Worm (Caenorhabditis elegans) whole organism, young adult: ENCODE data around the gene rpn-6.2.

Experiments
- B0019.2 ChIP-seq: fragments of 200-800 bp; sonication (Bioruptor generic); conservative IDR thresholded peaks from 2 replicates; pipeline ENCODE4 v1.3.6; 2022; ENCODE audit warnings: missing genetic modification reagents, missing genetic modification characterization, missing compliant biosample characterization
- C06A6.2 ChIP-seq: fragments of 200-800 bp; sonication (Bioruptor generic); conservative IDR thresholded peaks from 2 replicates; pipeline ENCODE4 v1.3.6; 2022; ENCODE audit warnings: missing genetic modification characterization, missing compliant biosample characterization
- D2030.7 ChIP-seq: fragments of 200-800 bp; sonication (Bioruptor generic); IDR thresholded peaks from 2 replicates; pipeline ENCODE4 v1.3.6; 2022; ENCODE audit warnings: missing genetic modification reagents, missing genetic modification characterization, missing compliant biosample characterization
- F39B2.1 ChIP-seq: fragments of 200-800 bp; sonication (Bioruptor generic); IDR thresholded peaks from 2 replicates; pipeline ENCODE4 v1.3.6; 2022; ENCODE audit warnings: missing genetic modification reagents, missing genetic modification characterization, missing compliant biosample characterization
- F52B5.7 ChIP-seq: sonication (generic microtip); optimal IDR thresholded peaks from 2 replicates; lab custom pipeline; 2016; ENCODE audit warnings: mild to moderate bottlenecking, missing genetic modification characterization, missing compliant biosample characterization
- K11D2.4 ChIP-seq: fragments of 200-800 bp; sonication (Bioruptor generic); IDR thresholded peaks from 2 replicates; pipeline ENCODE4 v1.3.6; 2022; ENCODE audit warnings: missing genetic modification reagents, missing genetic modification characterization, missing compliant biosample characterization
- ama-1 ChIP-seq, 3 experiments: fragments of 150-350 bp in 1 of 3; sonication (generic microtip) in 2 of 3; optimal IDR thresholded peaks; 2 replicates each; lab custom pipeline; 2014 to 2018; ENCODE audit warnings: missing biosample characterization in 2 of 3, missing genetic modification characterization in 2 of 3, missing genetic modification reagents in 2 of 3
- attf-6 ChIP-seq: fragments of 200-800 bp; sonication (Bioruptor generic); IDR thresholded peaks from 2 replicates; pipeline ENCODE4 v1.3.6; 2022; ENCODE audit warnings: missing genetic modification reagents, missing genetic modification characterization, missing compliant biosample characterization
- ccch-3 ChIP-seq: fragments of 200-800 bp; sonication (Bioruptor generic); optimal IDR thresholded peaks from 2 replicates; lab custom pipeline; 2018; ENCODE audit warnings: mild to moderate bottlenecking, missing genetic modification characterization, missing compliant biosample characterization
- cebp-2 ChIP-seq: fragments of 200-800 bp; sonication (Bioruptor generic); IDR thresholded peaks from 2 replicates; pipeline ENCODE4 v1.3.6; 2022; ENCODE audit warnings: missing genetic modification characterization, missing compliant biosample characterization
- ceh-100 ChIP-seq: fragments of 200-800 bp; sonication (Bioruptor generic); IDR thresholded peaks from 2 replicates; pipeline ENCODE4 v1.3.6; 2022; ENCODE audit warnings: missing genetic modification reagents, missing genetic modification characterization, missing compliant biosample characterization
- ceh-27 ChIP-seq: fragments of 200-800 bp; sonication (Bioruptor generic); optimal IDR thresholded peaks from 2 replicates; lab custom pipeline; 2018; ENCODE audit warnings: mild to moderate bottlenecking, missing genetic modification characterization, moderate library complexity, missing compliant biosample characterization
- ceh-40 ChIP-seq: fragments of 200-800 bp; sonication (Bioruptor generic); IDR thresholded peaks from 2 replicates; pipeline ENCODE4 v1.3.6; 2022; ENCODE audit warnings: missing genetic modification characterization, missing compliant biosample characterization
- ceh-58 ChIP-seq: fragments of 200-800 bp; sonication (Bioruptor generic); IDR thresholded peaks from 2 replicates; pipeline ENCODE4 v1.3.6; 2022; ENCODE audit warnings: missing genetic modification characterization, missing compliant biosample characterization
- egl-18 ChIP-seq: fragments of 200-800 bp; sonication (Bioruptor generic); IDR thresholded peaks from 2 replicates; pipeline ENCODE4 v1.3.6; 2022; ENCODE audit warnings: missing genetic modification reagents, missing genetic modification characterization, missing compliant biosample characterization
- gei-17 ChIP-seq: fragments of 200-800 bp; sonication (Bioruptor generic); optimal IDR thresholded peaks from 2 replicates; lab custom pipeline; 2018; ENCODE audit warnings: mild to moderate bottlenecking, missing genetic modification characterization, missing compliant biosample characterization
- hlh-26 ChIP-seq: fragments of 200-800 bp; sonication (Bioruptor generic); conservative IDR thresholded peaks from 2 replicates; pipeline ENCODE4 v1.3.6; 2022; ENCODE audit warnings: missing genetic modification reagents, missing genetic modification characterization, missing compliant biosample characterization
- hrde-1 ChIP-seq: sonication (generic microtip); optimal IDR thresholded peaks from 2 replicates; lab custom pipeline; 2016; ENCODE audit warnings: missing genetic modification characterization, mild to moderate bottlenecking, missing compliant biosample characterization, moderate library complexity, missing genotype, missing genetic modification reagents, borderline replicate concordance
- hsf-1 ChIP-seq: fragments of 200-800 bp; sonication (Bioruptor generic); IDR thresholded peaks from 2 replicates; pipeline ENCODE4 v1.3.6; 2022; ENCODE audit warnings: missing genetic modification reagents, missing genetic modification characterization, missing compliant biosample characterization
- lin-35 ChIP-seq, 3 experiments: fragments of 150-350 bp in 2 of 3; sonication (generic microtip) in 1 of 3; optimal IDR thresholded peaks; 2 replicates each; lab custom pipeline; 2014 to 2018; ENCODE audit warnings: missing biosample characterization in 3 of 3, missing genetic modification characterization in 3 of 3, missing genetic modification reagents in 3 of 3
- lin-54 ChIP-seq: fragments of 200-800 bp; sonication (Bioruptor generic); optimal IDR thresholded peaks from 2 replicates; lab custom pipeline; 2018; ENCODE audit warnings: mild to moderate bottlenecking, missing genetic modification characterization, missing compliant biosample characterization
- lsy-27 ChIP-seq: sonication (generic microtip); optimal IDR thresholded peaks from 2 replicates; lab custom pipeline; 2017; ENCODE audit warnings: missing genetic modification characterization, mild to moderate bottlenecking, missing compliant biosample characterization, antibody characterized with exemption, missing genotype, borderline replicate concordance; ENCODE audit not compliant: insufficient read depth
- madf-6 ChIP-seq: fragments of 200-800 bp; sonication (Bioruptor generic); IDR thresholded peaks from 2 replicates; pipeline ENCODE4 v1.3.6; 2022; ENCODE audit warnings: missing genetic modification reagents, missing genetic modification characterization, missing compliant biosample characterization
- mes-4 ChIP-seq: sonication (generic microtip); optimal IDR thresholded peaks from 2 replicates; lab custom pipeline; 2016; ENCODE audit warnings: missing genotype, missing genetic modification characterization, missing compliant biosample characterization
- nfya-1 ChIP-seq: sonication (generic microtip); optimal IDR thresholded peaks from 2 replicates; lab custom pipeline; 2017; ENCODE audit warnings: antibody characterized with exemption, missing compliant biosample characterization, missing genetic modification characterization, borderline replicate concordance; ENCODE audit not compliant: insufficient read depth
- nhr-80 ChIP-seq: sonication (generic microtip); optimal IDR thresholded peaks from 2 replicates; lab custom pipeline; 2016; ENCODE audit warnings: missing genetic modification characterization, missing compliant biosample characterization
- nhr-90 ChIP-seq: sonication (generic microtip); optimal IDR thresholded peaks from 2 replicates; lab custom pipeline; 2016; ENCODE audit warnings: missing genotype, mild to moderate bottlenecking, missing genetic modification characterization, missing compliant biosample characterization
- sdz-38 ChIP-seq: sonication (generic microtip); optimal IDR thresholded peaks from 2 replicates; lab custom pipeline; 2016; ENCODE audit warnings: missing genotype, missing genetic modification characterization, missing compliant biosample characterization
- snpc-1.1 ChIP-seq: sonication (generic microtip); optimal IDR thresholded peaks from 2 replicates; lab custom pipeline; 2017; ENCODE audit warnings: missing genetic modification characterization, mild to moderate bottlenecking, missing compliant biosample characterization, antibody characterized with exemption, moderate library complexity, missing genotype, missing genetic modification reagents; ENCODE audit not compliant: insufficient read depth
- snpc-3.4 ChIP-seq: sonication (generic microtip); optimal IDR thresholded peaks from 2 replicates; lab custom pipeline; 2017; ENCODE audit warnings: missing genetic modification characterization, mild to moderate bottlenecking, missing compliant biosample characterization, antibody characterized with exemption, moderate library complexity, missing genotype, missing genetic modification reagents
- somi-1 ChIP-seq: fragments of 200-800 bp; sonication (Bioruptor generic); optimal IDR thresholded peaks from 2 replicates; lab custom pipeline; 2018; ENCODE audit warnings: mild to moderate bottlenecking, missing genetic modification characterization, missing compliant biosample characterization
- sptf-2 ChIP-seq: fragments of 200-800 bp; sonication (Bioruptor generic); optimal IDR thresholded peaks from 2 replicates; lab custom pipeline; 2018; ENCODE audit warnings: mild to moderate bottlenecking, missing genetic modification characterization, missing compliant biosample characterization
- tbp1 ChIP-seq: fragments of 200-800 bp; sonication (Bioruptor generic); optimal IDR thresholded peaks from 2 replicates; lab custom pipeline; 2018; ENCODE audit warnings: mild to moderate bottlenecking, missing genetic modification characterization, missing compliant biosample characterization
- unc-130 ChIP-seq: sonication (generic microtip); optimal IDR thresholded peaks from 2 replicates; lab custom pipeline; 2016; ENCODE audit warnings: missing genetic modification reagents, missing genetic modification characterization, missing compliant biosample characterization
- ztf-22 ChIP-seq: fragments of 200-800 bp; sonication (Bioruptor generic); optimal IDR thresholded peaks from 2 replicates; lab custom pipeline; 2018; ENCODE audit warnings: mild to moderate bottlenecking, missing genetic modification characterization, moderate library complexity, missing compliant biosample characterization
- ztf-26 ChIP-seq: sonication (generic microtip); optimal IDR thresholded peaks from 2 replicates; lab custom pipeline; 2017; ENCODE audit warnings: missing genetic modification characterization, missing compliant biosample characterization

Gene rpn-6.2

ce11 chrIII:8984412-8984811 lies 17.4 kb downstream of the rpn-6.2 start:
- TF ChIP-seq C06A6.2 (no peak), lin-54 (GFP tag; lab: Kevin White, UChicago) (peak; percentile 4), madf-6 (peak; percentile 6; the same call in 1 of the 2 replicates), snpc-1.1 (tag; lab: Kevin White, UChicago) (no peak), F39B2.1 (GFP tag; lab: Robert Waterston, UW) (0 out of 2 replicates have a peak, but pooled peaks have one; percentile 49), hrde-1 (tag; lab: Kevin White, UChicago) (no peak), hsf-1 (0 out of 2 replicates have a peak, but pooled peaks have one; percentile 22), nhr-80 (tag; lab: Kevin White, UChicago) (peak; percentile 11), egl-18 (GFP tag; lab: Robert Waterston, UW) (no peak)

ce11 chrIII:8983811-8984210 lies 18.0 kb downstream of the rpn-6.2 start:
- TF ChIP-seq mes-4 (tag; lab: Kevin White, UChicago): no peak
- TF ChIP-seq hlh-26 (GFP tag; lab: Robert Waterston, UW): no peak
- no peak for TF ChIP-seq lin-35 (GFP tag; optimal IDR thresholded peaks at IDR 0.05; lab: Kevin White, UChicago)
- TF ChIP-seq sdz-38 (tag; lab: Kevin White, UChicago): no peak
- TF ChIP-seq attf-6: no peak
- no peak for TF ChIP-seq snpc-3.4 (tag; lab: Kevin White, UChicago)
- TF ChIP-seq gei-17 (GFP tag; lab: Kevin White, UChicago): no peak
- no peak for TF ChIP-seq ccch-3
- TF ChIP-seq ama-1 (optimal IDR thresholded peaks at IDR 0.05; lab: Kevin White, UChicago): peak; percentile 49
- no peak for TF ChIP-seq ama-1 (GFP tag; optimal IDR thresholded peaks at IDR 0.05; lab: Kevin White, UChicago)
- TF ChIP-seq ceh-40 (GFP tag; lab: Robert Waterston, UW): no peak
- no peak for TF ChIP-seq F52B5.7 (tag; lab: Kevin White, UChicago)
- TF ChIP-seq ceh-100 (GFP tag; lab: Robert Waterston, UW): no peak
- TF ChIP-seq nfya-1: no peak
- TF ChIP-seq B0019.2 (GFP tag; lab: Robert Waterston, UW): no peak
- peak; percentile 39; the same call in 1 of the 2 replicates for TF ChIP-seq hsf-1
- peak; percentile 19 for TF ChIP-seq ztf-26 (tag; lab: Kevin White, UChicago)
- peak; percentile 36 for TF ChIP-seq tbp1 (GFP tag; lab: Kevin White, UChicago)
- no peak for TF ChIP-seq unc-130 (GFP tag; lab: Kevin White, UChicago)
- no peak for TF ChIP-seq D2030.7
- TF ChIP-seq sptf-2 (GFP tag; lab: Kevin White, UChicago): no peak
- no peak for TF ChIP-seq lsy-27 (tag; lab: Kevin White, UChicago)
- no peak for TF ChIP-seq cebp-2
- peak; percentile 60 for TF ChIP-seq somi-1 (GFP tag; lab: Kevin White, UChicago)
- TF ChIP-seq ztf-22 (GFP tag; lab: Kevin White, UChicago): no peak
- no peak for TF ChIP-seq F39B2.1 (GFP tag; lab: Robert Waterston, UW)
- peak; percentile 8 for TF ChIP-seq nhr-90 (tag; lab: Kevin White, UChicago)
- peak; percentile 39; the same call in 1 of the 2 replicates for TF ChIP-seq K11D2.4
- TF ChIP-seq hrde-1 (tag; lab: Kevin White, UChicago): no peak
- no peak for TF ChIP-seq ceh-58 (GFP tag; lab: Robert Waterston, UW)
- TF ChIP-seq ceh-27 (GFP tag; lab: Kevin White, UChicago): peak; percentile 31
